Fruit fly (Drosophila melanogaster): Measurements from ENCODE around the gene CG14323.

DNA sequence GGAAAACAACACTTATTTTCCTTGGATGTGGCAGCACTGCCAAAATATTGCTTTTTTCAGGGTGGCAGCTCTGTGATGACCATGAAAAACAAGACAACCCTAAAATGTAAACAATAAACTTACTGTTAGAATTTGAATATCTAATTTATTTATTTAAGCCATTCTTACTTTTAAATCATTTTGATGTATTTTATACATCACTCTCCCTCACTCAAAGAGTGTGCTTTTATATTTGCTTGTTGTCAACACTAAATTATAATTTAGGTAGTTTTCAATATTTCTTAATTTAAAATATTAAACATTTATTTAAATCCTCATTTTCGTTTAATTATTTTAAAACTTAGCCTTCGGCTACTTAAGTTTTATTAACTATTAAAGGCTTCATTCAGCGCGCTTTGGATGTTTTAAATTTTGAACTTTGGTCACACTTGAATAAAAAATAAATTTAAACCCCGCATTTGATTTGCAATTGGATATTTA is 49.0 kb upstream of the CG14323 start, which contains the start of the genes CG7523 and Mps1:
- TF ChIP-seq CG14014 (GFP tag; IDR thresholded peaks at IDR 0.05): no peak
- TF ChIP-seq Stat92E (GFP tag; optimal IDR thresholded peaks at IDR 0.05): peak in 1 of 3 experiments; percentile 36
- TF ChIP-seq usp (GFP tag; optimal IDR thresholded peaks at IDR 0.05): no peak
- TF ChIP-seq sens (GFP tag): peak; percentile 39
- no peak for TF ChIP-seq zen (tag; optimal IDR thresholded peaks at IDR 0.05)
- no peak for TF ChIP-seq bcd (GFP tag; optimal IDR thresholded peaks at IDR 0.05)
- TF ChIP-seq CG12104 (GFP tag; optimal IDR thresholded peaks at IDR 0.05): no peak
- TF ChIP-seq CG33557 (GFP tag; optimal IDR thresholded peaks at IDR 0.05): peak; percentile 4
- no peak for TF ChIP-seq en (GFP tag; optimal IDR thresholded peaks at IDR 0.05)
- no peak for TF ChIP-seq ttk (GFP tag; IDR thresholded peaks at IDR 0.05)
- no peak for TF ChIP-seq al (GFP tag; IDR thresholded peaks at IDR 0.05)
- TF ChIP-seq hth (optimal IDR thresholded peaks at IDR 0.05): no peak
- no peak for TF ChIP-seq Sox100B (GFP tag; optimal IDR thresholded peaks at IDR 0.05)

Data from whole organism, embryonic.